Worm (Caenorhabditis elegans): Measurements from ENCODE around the gene clec-83.

- TF ChIP-seq W03F9.2 (tag; optimal IDR thresholded peaks at IDR 0.05) (no peak), him-1 (tag; optimal IDR thresholded peaks at IDR 0.05) (no peak)
Measured at ce11 chrIV:2838308-2838707, 3.0 kb downstream of the clec-83 start, which contains the start of gene Y54G2A.7.

Data from whole organism, L4/young adult.